Worm (Caenorhabditis elegans): ENCODE data around the gene spp-11.

Gene spp-11

ce11 chrII:6441128-6441527 lies 33.9 kb upstream of the spp-11 start, which contains the start of gene cutl-16:
Gene cutl-16 (plus strand): TSS chrII:6441428.
- no peak for TF ChIP-seq elt-1 (tag; optimal IDR thresholded peaks at IDR 0.05)
- TF ChIP-seq skn-1 (tag; optimal IDR thresholded peaks at IDR 0.05) = no peak
- no peak for TF ChIP-seq nhr-129 (tag; optimal IDR thresholded peaks at IDR 0.05)
- no peak for TF ChIP-seq ztf-4 (tag; optimal IDR thresholded peaks at IDR 0.05)

DNA sequence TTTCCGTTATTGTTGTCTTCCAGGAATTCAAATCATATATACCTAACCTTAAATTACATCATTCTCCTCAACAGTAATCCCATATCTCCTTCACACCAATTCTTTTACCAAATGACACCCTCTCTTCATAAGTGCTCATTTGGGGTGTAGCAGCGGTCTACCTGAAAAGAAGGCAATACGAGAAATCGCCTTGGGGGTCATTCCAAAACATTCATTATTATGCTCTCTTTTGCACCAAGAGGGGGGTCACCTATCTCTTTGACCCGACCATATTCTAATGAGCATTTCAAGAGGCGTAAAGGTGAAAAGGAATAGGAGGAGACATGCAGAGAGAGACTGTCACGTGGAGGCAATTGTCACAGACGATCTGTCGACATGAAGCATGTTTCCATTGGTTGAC lies 29.7 kb upstream of the spp-11 start:
- TF ChIP-seq sma-9 (GFP tag; optimal IDR thresholded peaks at IDR 0.05) (no peak), sma-9 (tag; optimal IDR thresholded peaks at IDR 0.05) (no peak), crh-2 (tag; optimal IDR thresholded peaks at IDR 0.05) (no peak), dmd-4 (tag; optimal IDR thresholded peaks at IDR 0.05) (no peak), lin-13 (GFP tag; optimal IDR thresholded peaks at IDR 0.05) (no peak), nhr-11 (tag; optimal IDR thresholded peaks at IDR 0.05) (no peak), unc-55 (GFP tag; optimal IDR thresholded peaks at IDR 0.05) (no peak), nhr-77 (tag; optimal IDR thresholded peaks at IDR 0.05) (no peak), nhr-6 (tag; optimal IDR thresholded peaks at IDR 0.05) (no peak), ama-1 (optimal IDR thresholded peaks at IDR 0.05) (no peak), nhr-12 (tag; optimal IDR thresholded peaks at IDR 0.05) (no peak), nhr-129 (tag; optimal IDR thresholded peaks at IDR 0.05) (no peak), fos-1 (tag; optimal IDR thresholded peaks at IDR 0.05) (no peak), peb-1 (tag; optimal IDR thresholded peaks at IDR 0.05) (no peak), nhr-237 (tag; optimal IDR thresholded peaks at IDR 0.05) (no peak)

ce11 chrII:6425993-6426392 lies 18.8 kb upstream of the spp-11 start, which contains the start of gene col-75:
Gene col-75 (plus strand): TSS chrII:6426293.
- TF ChIP-seq sma-9 (GFP tag; optimal IDR thresholded peaks at IDR 0.05) (no peak), sma-9 (tag; optimal IDR thresholded peaks at IDR 0.05) (no peak), nhr-237 (tag; optimal IDR thresholded peaks at IDR 0.05) (no peak), nhr-11 (tag; optimal IDR thresholded peaks at IDR 0.05) (no peak), ceh-82 (tag; optimal IDR thresholded peaks at IDR 0.05) (no peak), ama-1 (optimal IDR thresholded peaks at IDR 0.05) (no peak), aly-2 (tag; optimal IDR thresholded peaks at IDR 0.05) (no peak), ZK546.5 (tag; optimal IDR thresholded peaks at IDR 0.05) (no peak), lin-13 (GFP tag; optimal IDR thresholded peaks at IDR 0.05) (no peak), unc-62 (GFP tag; optimal IDR thresholded peaks at IDR 0.05) (no peak), sem-4 (tag; optimal IDR thresholded peaks at IDR 0.05) (no peak), sma-3 (GFP tag; optimal IDR thresholded peaks at IDR 0.05) (no peak), lin-11 (tag; optimal IDR thresholded peaks at IDR 0.05) (no peak), gmeb-1 (tag; optimal IDR thresholded peaks at IDR 0.05) (no peak), nhr-21 (tag; optimal IDR thresholded peaks at IDR 0.05) (no peak), ceh-16 (tag; optimal IDR thresholded peaks at IDR 0.05) (no peak)

DNA sequence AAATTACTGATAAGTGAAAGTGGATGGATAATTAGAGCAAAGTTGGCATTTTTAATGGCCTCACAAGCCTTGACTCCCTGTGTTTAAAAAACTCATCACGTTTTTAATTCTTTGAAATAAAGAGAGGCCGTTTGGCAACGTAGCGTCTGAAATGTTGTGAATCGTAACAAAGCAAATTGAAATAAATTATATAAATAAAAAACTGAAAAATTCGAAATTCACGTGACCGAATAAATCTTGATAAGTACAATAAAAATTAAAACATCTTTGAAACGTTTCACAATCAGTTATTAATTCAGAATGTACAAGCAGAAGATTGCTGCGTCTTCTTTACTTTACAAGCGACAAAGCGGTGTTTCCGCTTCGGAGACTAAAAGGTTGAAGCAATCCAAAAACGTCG lies 15.6 kb upstream of the spp-11 start, which contains the start of gene K03H9.3:
Gene K03H9.3, plus strand, starts transcription at position 301 of the 400 bp plus-strand sequence.
- TF ChIP-seq nhr-25 (tag; optimal IDR thresholded peaks at IDR 0.05) = no peak
- TF ChIP-seq gmeb-1 (tag; optimal IDR thresholded peaks at IDR 0.05) = no peak
- no peak for TF ChIP-seq nhr-10 (tag; optimal IDR thresholded peaks at IDR 0.05)

ce11 chrII:6419163-6419562 lies 12.0 kb upstream of the spp-11 start:
- TF ChIP-seq mdl-1 (tag; optimal IDR thresholded peaks at IDR 0.05) = no peak
- no peak for TF ChIP-seq skn-1 (tag; optimal IDR thresholded peaks at IDR 0.05)
- no peak for TF ChIP-seq zag-1 (tag; optimal IDR thresholded peaks at IDR 0.05)
- TF ChIP-seq dmd-4 (tag; optimal IDR thresholded peaks at IDR 0.05) = no peak
- no peak for TF ChIP-seq egl-27 (tag; optimal IDR thresholded peaks at IDR 0.05)
- TF ChIP-seq nhr-10 (tag; optimal IDR thresholded peaks at IDR 0.05) = no peak
- TF ChIP-seq snpc-4 (tag; optimal IDR thresholded peaks at IDR 0.05) = no peak
- no peak for TF ChIP-seq C34F6.9 (tag; optimal IDR thresholded peaks at IDR 0.05)
- peak; percentile 33 for TF ChIP-seq nhr-25 (tag; optimal IDR thresholded peaks at IDR 0.05)
- no peak for TF ChIP-seq nhr-129 (tag; optimal IDR thresholded peaks at IDR 0.05)
- TF ChIP-seq ceh-16 (tag; optimal IDR thresholded peaks at IDR 0.05) = peak; percentile 80
- TF ChIP-seq crh-2 (tag; optimal IDR thresholded peaks at IDR 0.05) = no peak
- TF ChIP-seq sma-9 (GFP tag; optimal IDR thresholded peaks at IDR 0.05) = no peak
- TF ChIP-seq sma-9 (tag; optimal IDR thresholded peaks at IDR 0.05) = no peak
- no peak for TF ChIP-seq lin-11 (tag; optimal IDR thresholded peaks at IDR 0.05)
- no peak for TF ChIP-seq alr-1 (tag; optimal IDR thresholded peaks at IDR 0.05)
- TF ChIP-seq peb-1 (tag; optimal IDR thresholded peaks at IDR 0.05) = no peak
- no peak for TF ChIP-seq gmeb-1 (tag; optimal IDR thresholded peaks at IDR 0.05)
- TF ChIP-seq blmp-1 (tag; optimal IDR thresholded peaks at IDR 0.05; ENCODE audit: insufficient read depth) = peak; percentile 1
- TF ChIP-seq ztf-4 (tag; optimal IDR thresholded peaks at IDR 0.05) = no peak
- TF ChIP-seq ceh-82 (tag; optimal IDR thresholded peaks at IDR 0.05) = no peak
- no peak for TF ChIP-seq nhr-12 (tag; optimal IDR thresholded peaks at IDR 0.05)
- no peak for TF ChIP-seq elt-3 (tag; optimal IDR thresholded peaks at IDR 0.05)
- no peak for TF ChIP-seq unc-62 (GFP tag; optimal IDR thresholded peaks at IDR 0.05)
- TF ChIP-seq mbf-1 (tag; optimal IDR thresholded peaks at IDR 0.05) = no peak
- TF ChIP-seq unc-39 (tag; optimal IDR thresholded peaks at IDR 0.05) = no peak
